Fruit fly (Drosophila melanogaster): ENCODE measurements around the gene CG13473.
A peak's percentile ranks its signal among the peaks of the same experiment; 100 is the strongest.

CG13473 gene

dm6 chr3L:14755951-14756723 lies 27.6 kb downstream of the CG13473 start (continued):
- TF ChIP-seq Rx (GFP tag; IDR thresholded peaks at IDR 0.05) = no peak
- peak; percentile 71 for TF ChIP-seq Camta (GFP tag; optimal IDR thresholded peaks at IDR 0.05)
- TF ChIP-seq CG10543 (GFP tag; optimal IDR thresholded peaks at IDR 0.05) = peak; percentile 77
- TF ChIP-seq sug (tag; optimal IDR thresholded peaks at IDR 0.05) = peak; percentile 62
- TF ChIP-seq CkIIα-i1 (GFP tag; IDR thresholded peaks at IDR 0.05) = no peak
- TF ChIP-seq PHDP (tag; optimal IDR thresholded peaks at IDR 0.05) = peak; percentile 87
- peak; percentile 43 for TF ChIP-seq CG10431 (GFP tag; optimal IDR thresholded peaks at IDR 0.05)
- peak; percentile 83 for TF ChIP-seq bab2 (GFP tag; optimal IDR thresholded peaks at IDR 0.05)
- TF ChIP-seq CG7745 (tag; optimal IDR thresholded peaks at IDR 0.05) = no peak
- peak; percentile 42 for TF ChIP-seq Myb (GFP tag; optimal IDR thresholded peaks at IDR 0.05)
- peak; percentile 54 for TF ChIP-seq emc (GFP tag; optimal IDR thresholded peaks at IDR 0.05)
- TF ChIP-seq CG3995 (GFP tag; optimal IDR thresholded peaks at IDR 0.05) = peak; percentile 34
- TF ChIP-seq ash1 (GFP tag; optimal IDR thresholded peaks at IDR 0.05) = no peak
- peak; percentile 55 for TF ChIP-seq dmrt11E (tag; optimal IDR thresholded peaks at IDR 0.05)
- peak; percentile 97 for TF ChIP-seq CG10321 (GFP tag; IDR thresholded peaks at IDR 0.05)
- no peak for TF ChIP-seq CG14965 (GFP tag; optimal IDR thresholded peaks at IDR 0.05; ENCODE audit: borderline replicate concordance)
- no peak for TF ChIP-seq kni (GFP tag; optimal IDR thresholded peaks at IDR 0.05)
- TF ChIP-seq dati (GFP tag; IDR thresholded peaks at IDR 0.05) = 0 out of 2 replicates have a peak, but pooled peaks have one; percentile 9
- TF ChIP-seq gem (tag; optimal IDR thresholded peaks at IDR 0.05) = peak; percentile 94
- TF ChIP-seq B-H2 (GFP tag; optimal IDR thresholded peaks at IDR 0.05) = peak; percentile 40
- TF ChIP-seq Abd-B (GFP tag; optimal IDR thresholded peaks at IDR 0.05) = peak; percentile 89
- TF ChIP-seq H2.0 (GFP tag; IDR thresholded peaks at IDR 0.05) = peak; percentile 71
- peak; percentile 59; the same call in 1 of the 3 replicates for TF ChIP-seq zen2 (GFP tag; IDR thresholded peaks at IDR 0.05; ENCODE audit: partially characterized antibody)
- TF ChIP-seq pnt (GFP tag; optimal IDR thresholded peaks at IDR 0.05) = peak; percentile 68
- no peak for TF ChIP-seq pb (GFP tag; optimal IDR thresholded peaks at IDR 0.05)
- TF ChIP-seq rib (GFP tag; IDR thresholded peaks at IDR 0.05) = 0 out of 2 replicates have a peak, but pooled peaks have one; percentile 48
- TF ChIP-seq CG6765 (GFP tag; optimal IDR thresholded peaks at IDR 0.05) = peak; percentile 87
- peak; percentile 69 for TF ChIP-seq CG34224 (GFP tag; IDR thresholded peaks at IDR 0.05; ENCODE audit: partially characterized antibody)
- no peak; the same call in 2 of the 3 replicates for TF ChIP-seq Mrtf (GFP tag; IDR thresholded peaks at IDR 0.05)
- no peak for TF ChIP-seq tna (GFP tag; IDR thresholded peaks at IDR 0.05; ENCODE audit: partially characterized antibody)
- peak; percentile 87 for TF ChIP-seq tgo (GFP tag; IDR thresholded peaks at IDR 0.05)
- peak; percentile 70 for TF ChIP-seq ranshi (GFP tag; IDR thresholded peaks at IDR 0.05)
- TF ChIP-seq CG10267 (tag; optimal IDR thresholded peaks at IDR 0.05) = peak; percentile 71
- peak; percentile 86 for TF ChIP-seq CG4328 (GFP tag; optimal IDR thresholded peaks at IDR 0.05)
- peak; percentile 56 for TF ChIP-seq exex (tag; optimal IDR thresholded peaks at IDR 0.05)
- TF ChIP-seq CG13894 (tag; optimal IDR thresholded peaks at IDR 0.05) = peak; percentile 62
- no peak for TF ChIP-seq CG17912 (GFP tag; optimal IDR thresholded peaks at IDR 0.05)
- no peak for TF ChIP-seq fru (optimal IDR thresholded peaks at IDR 0.05)
- peak; percentile 88 for TF ChIP-seq fd96Cb (tag; optimal IDR thresholded peaks at IDR 0.05)
- TF ChIP-seq CG10462 (GFP tag; optimal IDR thresholded peaks at IDR 0.05) = peak; percentile 78
- peak; percentile 46 for TF ChIP-seq ab (GFP tag; optimal IDR thresholded peaks at IDR 0.05)
- peak; percentile 43 for TF ChIP-seq CTCF (GFP tag; optimal IDR thresholded peaks at IDR 0.05)
- peak; percentile 80 for TF ChIP-seq tin (GFP tag; optimal IDR thresholded peaks at IDR 0.05)
- TF ChIP-seq CG7928 (GFP tag; optimal IDR thresholded peaks at IDR 0.05) = peak; percentile 65
- no peak for TF ChIP-seq CG9797 (GFP tag; optimal IDR thresholded peaks at IDR 0.05)
- TF ChIP-seq CG17612 (GFP tag; IDR thresholded peaks at IDR 0.05) = no peak
- TF ChIP-seq toy (GFP tag; IDR thresholded peaks at IDR 0.05) = 0 out of 2 replicates have a peak, but pooled peaks have one; percentile 11
- no peak for TF ChIP-seq insv (GFP tag; optimal IDR thresholded peaks at IDR 0.05)
- peak; percentile 63; the same call in 2 of the 3 replicates for TF ChIP-seq CG11560 (tag; IDR thresholded peaks at IDR 0.05)
- peak; percentile 38 for TF ChIP-seq NK7.1 (GFP tag; optimal IDR thresholded peaks at IDR 0.05)
